In genomic region chrIV:2725784-2726183, ce11 we compare ENCODE assay signal across 2 worm cellular contexts.
A peak's percentile ranks its signal among the peaks of the same experiment; 100 is the strongest.
TF ChIP-seq lines count a peak whose summit lies in the region.

ubxn-2 (minus strand) TSS chrIV:2725819.

TF ChIP-seq in whole organism, L1 larva, 84 proteins besides CTCF, POLR2A, EP300 and RAD21 (continued from another document):
- peak; percentile 84 for TF ChIP-seq xbp-1 (tag; optimal IDR thresholded peaks at IDR 0.05; lab: Kevin White, UChicago)
- TF ChIP-seq jun-1 (tag; optimal IDR thresholded peaks at IDR 0.05; lab: Kevin White, UChicago): peak; percentile 75
- TF ChIP-seq egl-27 (tag; optimal IDR thresholded peaks at IDR 0.05; lab: Kevin White, UChicago): no peak
- TF ChIP-seq irx-1 (tag; optimal IDR thresholded peaks at IDR 0.05; lab: Kevin White, UChicago): peak; percentile 78
- TF ChIP-seq rnt-1 (tag; optimal IDR thresholded peaks at IDR 0.05; lab: Kevin White, UChicago): peak; percentile 94
- TF ChIP-seq fkh-8 (tag; optimal IDR thresholded peaks at IDR 0.05; lab: Kevin White, UChicago): peak; percentile 85
- TF ChIP-seq lin-39 (tag; optimal IDR thresholded peaks at IDR 0.05; lab: Kevin White, UChicago): peak; percentile 68
- TF ChIP-seq F16B12.6 (tag; optimal IDR thresholded peaks at IDR 0.05; lab: Kevin White, UChicago): peak; percentile 56
- TF ChIP-seq aly-2 (tag; optimal IDR thresholded peaks at IDR 0.05; lab: Kevin White, UChicago): peak; percentile 70
- TF ChIP-seq skn-1 (tag; optimal IDR thresholded peaks at IDR 0.05; lab: Kevin White, UChicago): peak; percentile 87
- TF ChIP-seq lin-15B (tag; optimal IDR thresholded peaks at IDR 0.05; lab: Kevin White, UChicago): peak; percentile 76

TF ChIP-seq in whole organism, young adult, 124 proteins besides CTCF, POLR2A, EP300 and RAD21 (continued from another document):
- TF ChIP-seq ceh-100 (GFP tag; IDR thresholded peaks at IDR 0.05; lab: Robert Waterston, UW) (no peak), ztf-22 (GFP tag; optimal IDR thresholded peaks at IDR 0.05; lab: Kevin White, UChicago) (no peak), ama-1 (optimal IDR thresholded peaks at IDR 0.05; lab: Kevin White, UChicago) (no peak), ama-1 (GFP tag; optimal IDR thresholded peaks at IDR 0.05; lab: Kevin White, UChicago) (no peak), F57A8.1 (GFP tag; optimal IDR thresholded peaks at IDR 0.05; lab: Kevin White, UChicago) (no peak), lin-54 (GFP tag; optimal IDR thresholded peaks at IDR 0.05; lab: Kevin White, UChicago) (peak; percentile 79), lir-1 (GFP tag; conservative IDR thresholded peaks at IDR 0.05; lab: Robert Waterston, UW) (no peak), Y56A3A.18 (GFP tag; IDR thresholded peaks at IDR 0.05; lab: Robert Waterston, UW) (no peak), tlf-1 (GFP tag; optimal IDR thresholded peaks at IDR 0.05; lab: Kevin White, UChicago) (peak; percentile 56), nhr-27 (tag; optimal IDR thresholded peaks at IDR 0.05; lab: Kevin White, UChicago) (no peak), dpff-1 (tag; optimal IDR thresholded peaks at IDR 0.05; lab: Kevin White, UChicago) (no peak), akir-1 (GFP tag; optimal IDR thresholded peaks at IDR 0.05; lab: Kevin White, UChicago) (no peak), ztf-25 (GFP tag; IDR thresholded peaks at IDR 0.05; lab: Robert Waterston, UW) (no peak), lin-26 (GFP tag; IDR thresholded peaks at IDR 0.05; lab: Robert Waterston, UW) (no peak), die-1 (tag; optimal IDR thresholded peaks at IDR 0.05; lab: Kevin White, UChicago) (no peak)
TF ChIP-seq in whole organism, young adult: peak in this region for 43.
